Fruit fly (Drosophila melanogaster): ENCODE data around the gene jumu.

- TF ChIP-seq CG8478 (optimal IDR thresholded peaks at IDR 0.05) (no peak), CTCF (optimal IDR thresholded peaks at IDR 0.05) (no peak)
These were observed 40.0 kb downstream of the jumu start for dm6 chr3R:10389877-10390468.

All from S2 (cell line).